Worm (Caenorhabditis elegans) whole organism, L1 larva: ENCODE data around the gene nhx-3.

Experiments
- ceh-82 ChIP-seq, 3 experiments: fragments of 150-350 bp in 1 of 3; sonication (generic microtip) in 2 of 3; optimal IDR thresholded peaks; 2 replicates each; lab custom pipeline; 2014 to 2017; ENCODE audit warnings: missing biosample characterization in 3 of 3, missing genetic modification characterization in 3 of 3
- efl-3 ChIP-seq: fragments of 200-800 bp; sonication (Bioruptor generic); optimal IDR thresholded peaks from 2 replicates; lab custom pipeline; 2018; ENCODE audit warnings: mild to moderate bottlenecking, missing genetic modification characterization, missing compliant biosample characterization
- fkh-10 ChIP-seq: sonication (generic microtip); optimal IDR thresholded peaks from 2 replicates; lab custom pipeline; 2017; ENCODE audit warnings: missing biosample characterization, missing genetic modification reagents, missing genetic modification characterization
- fos-1 ChIP-seq: fragments of 150-350 bp; optimal IDR thresholded peaks from 2 replicates; lab custom pipeline; 2014; ENCODE audit warnings: missing biosample characterization, missing genetic modification characterization
- lin-39 ChIP-seq: fragments of 150-350 bp; optimal IDR thresholded peaks from 2 replicates; lab custom pipeline; 2014; ENCODE audit warnings: missing biosample characterization, missing genetic modification reagents, missing genetic modification characterization
- mep-1 ChIP-seq: fragments of 150-350 bp; optimal IDR thresholded peaks from 2 replicates; lab custom pipeline; 2014; ENCODE audit warnings: missing biosample characterization, missing genetic modification characterization
- nhr-84 ChIP-seq: sonication (generic microtip); optimal IDR thresholded peaks from 2 replicates; lab custom pipeline; 2017; ENCODE audit warnings: missing biosample characterization, missing genetic modification characterization
- snpc-4 ChIP-seq: fragments of 150-350 bp; optimal IDR thresholded peaks from 2 replicates; lab custom pipeline; 2014; ENCODE audit warnings: missing biosample characterization, missing genetic modification characterization
- sox-4 ChIP-seq: sonication (generic microtip); optimal IDR thresholded peaks from 2 replicates; lab custom pipeline; 2016; ENCODE audit warnings: missing genetic modification characterization, missing compliant biosample characterization
- unc-62 ChIP-seq: fragments of 150-350 bp; optimal IDR thresholded peaks from 2 replicates; lab custom pipeline; 2014; ENCODE audit warnings: missing biosample characterization, missing genetic modification reagents, missing genetic modification characterization

DNA sequence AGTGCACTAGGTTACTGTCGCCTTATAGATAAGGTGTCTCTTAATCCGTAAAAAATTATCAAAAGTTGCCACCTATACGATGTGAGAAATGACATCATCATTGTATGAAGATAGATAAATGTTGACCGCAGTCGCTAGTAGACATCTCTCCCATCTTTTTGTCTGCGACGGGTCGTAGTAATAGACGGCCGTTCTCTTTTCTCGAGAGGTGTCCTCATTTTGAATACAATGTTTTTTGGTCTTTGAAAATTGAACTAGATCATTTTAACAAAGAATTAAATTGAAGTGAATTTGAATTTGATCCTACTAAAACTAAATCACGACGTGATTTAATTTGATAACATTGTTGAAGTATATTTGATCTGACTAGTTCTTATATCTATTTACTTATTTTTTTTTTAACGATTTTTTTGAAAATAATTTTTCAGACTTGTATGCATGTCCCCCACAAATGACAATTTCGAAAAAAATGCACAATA, 36.7 kb downstream of the nhx-3 start, which contains the start of the genes str-31 and nhr-172:
- TF ChIP-seq snpc-4 (tag; lab: Kevin White, UChicago) (no peak), fkh-10 (no peak), unc-62 (no peak), sox-4 (tag; lab: Kevin White, UChicago) (no peak), nhr-84 (no peak), ceh-82 (tag; optimal IDR thresholded peaks at IDR 0.05; lab: Kevin White, UChicago) (no peak), mep-1 (no peak), efl-3 (GFP tag; lab: Kevin White, UChicago) (no peak), lin-39 (no peak), fos-1 (no peak)
